Fruit fly (Drosophila melanogaster) whole organism, embryonic: Measurements from ENCODE around the gene Usf.

Experiments
- Abd-B ChIP-seq: fragments of 200-800 bp; sonication (Bioruptor generic); optimal IDR thresholded peaks from 2 replicates; lab custom pipeline; 2018; ENCODE audit warnings: missing biosample characterization, mild to moderate bottlenecking, missing genetic modification characterization, moderate library complexity
- B-H2 ChIP-seq: fragments of 200-800 bp; sonication (Bioruptor generic); optimal IDR thresholded peaks from 2 replicates; lab custom pipeline; 2018; ENCODE audit warnings: missing biosample characterization, mild to moderate bottlenecking, missing genetic modification characterization
- Bdp1 ChIP-seq: fragments of 200-800 bp; sonication (Bioruptor generic); optimal IDR thresholded peaks from 3 replicates; lab custom pipeline; 2016; ENCODE audit warnings: missing biosample characterization, missing genetic modification characterization
- CG10366 ChIP-seq: fragments of 200-800 bp; sonication (Bioruptor generic); IDR thresholded peaks from 2 replicates; pipeline ENCODE4 v1.3.6; 2022; ENCODE audit warnings: missing biosample characterization, missing genetic modification characterization
- CG12659 ChIP-seq: fragments of 200-800 bp; sonication (Bioruptor generic); optimal IDR thresholded peaks from 3 replicates; lab custom pipeline; 2017; ENCODE audit warnings: mild to moderate bottlenecking, missing biosample characterization, missing genetic modification reagents, missing genetic modification characterization
- CG12744 ChIP-seq: fragments of 200-800 bp; sonication (Bioruptor generic); optimal IDR thresholded peaks from 2 replicates; lab custom pipeline; 2016; ENCODE audit warnings: missing biosample characterization, missing genetic modification characterization
- CG13123 ChIP-seq: fragments of 200-800 bp; sonication (Bioruptor generic); optimal IDR thresholded peaks from 2 replicates; lab custom pipeline; 2016; ENCODE audit warnings: missing biosample characterization, missing genetic modification characterization
- CG14441 ChIP-seq: fragments of 200-800 bp; sonication (Bioruptor generic); IDR thresholded peaks from 2 replicates; pipeline ENCODE4 v1.3.6; 2022; ENCODE audit warnings: missing biosample characterization, missing genetic modification characterization
- CG15479 ChIP-seq: fragments of 200-800 bp; sonication (Bioruptor generic); optimal IDR thresholded peaks from 3 replicates; lab custom pipeline; 2019; ENCODE audit warnings: missing biosample characterization, mild to moderate bottlenecking, missing genetic modification characterization, moderate library complexity
- CG1647 ChIP-seq: fragments of 200-800 bp; sonication (Bioruptor generic); optimal IDR thresholded peaks from 3 replicates; lab custom pipeline; 2016; ENCODE audit warnings: missing biosample characterization, missing genetic modification characterization
- CG16779 ChIP-seq: fragments of 200-800 bp; sonication (Bioruptor generic); IDR thresholded peaks from 2 replicates; pipeline ENCODE4 v1.3.6; 2022; ENCODE audit warnings: missing biosample characterization, missing genetic modification characterization
- CG17912 ChIP-seq: fragments of 200-800 bp; sonication (Bioruptor generic); optimal IDR thresholded peaks from 2 replicates; lab custom pipeline; 2018; ENCODE audit warnings: missing biosample characterization, mild to moderate bottlenecking, missing genetic modification characterization
- CG1832 ChIP-seq: fragments of 200-800 bp; sonication (Bioruptor generic); optimal IDR thresholded peaks from 2 replicates; lab custom pipeline; 2017; ENCODE audit warnings: missing biosample characterization, mild to moderate bottlenecking, missing genetic modification characterization, inconsistent platforms
- CG18476 ChIP-seq: fragments of 200-800 bp; sonication (Bioruptor generic); optimal IDR thresholded peaks from 2 replicates; lab custom pipeline; 2016; ENCODE audit warnings: missing biosample characterization, mild to moderate bottlenecking, missing genetic modification characterization
- CG18764 ChIP-seq: fragments of 200-800 bp; sonication (Bioruptor generic); optimal IDR thresholded peaks from 3 replicates; lab custom pipeline; 2016; ENCODE audit warnings: missing biosample characterization, missing genetic modification characterization
- CG2120 ChIP-seq: fragments of 200-800 bp; sonication (Bioruptor generic); optimal IDR thresholded peaks from 3 replicates; lab custom pipeline; 2016; ENCODE audit warnings: missing biosample characterization, missing genetic modification characterization
- CG34376 ChIP-seq: fragments of 200-800 bp; sonication (Bioruptor generic); optimal IDR thresholded peaks from 2 replicates; lab custom pipeline; 2018; ENCODE audit warnings: missing biosample characterization, mild to moderate bottlenecking, missing genetic modification characterization
- CG3838 ChIP-seq: fragments of 200-800 bp; sonication (Bioruptor generic); optimal IDR thresholded peaks from 3 replicates; lab custom pipeline; 2016; ENCODE audit warnings: missing biosample characterization, missing genetic modification characterization
- CG6175 ChIP-seq: fragments of 200-800 bp; sonication (Bioruptor generic); IDR thresholded peaks from 3 replicates; pipeline ENCODE4 v1.3.6; 2022; ENCODE audit warnings: missing biosample characterization, missing genetic modification characterization
- CG6272 ChIP-seq: fragments of 200-800 bp; sonication (Bioruptor generic); IDR thresholded peaks from 2 replicates; pipeline ENCODE4 v1.3.6; 2022; ENCODE audit warnings: missing biosample characterization, missing genetic modification characterization
- CG7963 ChIP-seq: fragments of 200-800 bp; sonication (Bioruptor generic); IDR thresholded peaks from 3 replicates; pipeline ENCODE4 v1.3.6; 2022; ENCODE audit warnings: missing biosample characterization, missing genetic modification characterization; ENCODE audit not compliant: partially characterized antibody
- CG8359 ChIP-seq: fragments of 200-800 bp; sonication (Bioruptor generic); optimal IDR thresholded peaks from 2 replicates; lab custom pipeline; 2017; ENCODE audit warnings: missing biosample characterization, mild to moderate bottlenecking, missing genetic modification characterization, borderline replicate concordance
- CG9932 ChIP-seq: fragments of 200-800 bp; sonication (Bioruptor generic); IDR thresholded peaks from 2 replicates; pipeline ENCODE4 v1.3.6; 2022; ENCODE audit warnings: missing biosample characterization, missing genetic modification characterization
- Fer3 ChIP-seq: fragments of 200-800 bp; sonication (Bioruptor generic); optimal IDR thresholded peaks from 2 replicates; lab custom pipeline; 2018; ENCODE audit warnings: missing biosample characterization, mild to moderate bottlenecking, missing genetic modification characterization, moderate library complexity
- Jarid2 ChIP-seq: fragments of 200-800 bp; sonication (Bioruptor generic); optimal IDR thresholded peaks from 3 replicates; lab custom pipeline; 2017; ENCODE audit warnings: mild to moderate bottlenecking, missing biosample characterization, missing genetic modification reagents, missing genetic modification characterization
- Lhr ChIP-seq: fragments of 200-800 bp; sonication (Bioruptor generic); optimal IDR thresholded peaks from 3 replicates; lab custom pipeline; 2017; ENCODE audit warnings: mild to moderate bottlenecking, missing biosample characterization, missing genetic modification reagents, missing genetic modification characterization
- Max ChIP-seq: fragments of 200-800 bp; sonication (Bioruptor generic); optimal IDR thresholded peaks from 2 replicates; lab custom pipeline; 2016; ENCODE audit warnings: missing biosample characterization, mild to moderate bottlenecking, missing genetic modification characterization
- Med ChIP-seq: fragments of 200-800 bp; sonication (Bioruptor generic); peaks from one replicate; lab custom pipeline; 2016; ENCODE audit warnings: missing biosample characterization, missing genetic modification characterization, mild to moderate bottlenecking, inconsistent platforms, moderate library complexity
- Mes4 ChIP-seq: fragments of 200-800 bp; sonication (Bioruptor generic); optimal IDR thresholded peaks from 2 replicates; lab custom pipeline; 2016; ENCODE audit warnings: missing biosample characterization, missing genetic modification characterization
- NfI ChIP-seq: fragments of 200-800 bp; sonication (Bioruptor generic); optimal IDR thresholded peaks from 3 replicates; lab custom pipeline; 2018; ENCODE audit warnings: missing biosample characterization, mild to moderate bottlenecking, missing genetic modification characterization, moderate library complexity
- Xrp1 ChIP-seq: fragments of 200-800 bp; sonication (Bioruptor generic); IDR thresholded peaks from 2 replicates; pipeline ENCODE4 v1.3.6; 2022; ENCODE audit warnings: missing biosample characterization, missing genetic modification characterization
- YL-1 ChIP-seq: fragments of 200-800 bp; sonication (Bioruptor generic); optimal IDR thresholded peaks from 3 replicates; lab custom pipeline; 2017; ENCODE audit warnings: missing biosample characterization, mild to moderate bottlenecking, missing genetic modification characterization
- al ChIP-seq: fragments of 200-800 bp; sonication (Bioruptor generic); IDR thresholded peaks from 2 replicates; pipeline ENCODE4 v1.3.6; 2022; ENCODE audit warnings: missing biosample characterization, missing genetic modification characterization
- ap ChIP-seq: fragments of 200-800 bp; sonication (Bioruptor generic); IDR thresholded peaks from 2 replicates; pipeline ENCODE4 v1.3.6; 2022; ENCODE audit warnings: missing biosample characterization, missing genetic modification characterization
- ash1 ChIP-seq: fragments of 200-800 bp; sonication (Bioruptor generic); optimal IDR thresholded peaks from 2 replicates; lab custom pipeline; 2018; ENCODE audit warnings: missing biosample characterization, mild to moderate bottlenecking, missing genetic modification characterization
- crc ChIP-seq: fragments of 200-800 bp; sonication (Bioruptor generic); optimal IDR thresholded peaks from 2 replicates; lab custom pipeline; 2016; ENCODE audit warnings: missing biosample characterization, missing genetic modification characterization
- danr ChIP-seq: fragments of 200-800 bp; sonication (Bioruptor generic); IDR thresholded peaks from 2 replicates; pipeline ENCODE4 v1.3.6; 2022; ENCODE audit warnings: missing biosample characterization, missing genetic modification characterization
- dimm ChIP-seq: fragments of 200-800 bp; sonication (Bioruptor generic); IDR thresholded peaks from 2 replicates; pipeline ENCODE4 v1.3.6; 2022; ENCODE audit warnings: missing biosample characterization, missing genetic modification characterization
- disco-r ChIP-seq: fragments of 200-800 bp; sonication (Bioruptor generic); optimal IDR thresholded peaks from 2 replicates; lab custom pipeline; 2016; ENCODE audit warnings: missing biosample characterization, missing genetic modification characterization
- dm ChIP-seq: fragments of 200-800 bp; sonication (Bioruptor generic); optimal IDR thresholded peaks from 3 replicates; lab custom pipeline; 2016; ENCODE audit warnings: missing biosample characterization, missing genetic modification characterization
- en ChIP-seq: fragments of 200-800 bp; sonication (Bioruptor generic); optimal IDR thresholded peaks from 2 replicates; lab custom pipeline; 2016; ENCODE audit warnings: missing biosample characterization, missing genetic modification characterization
- fu2 ChIP-seq: fragments of 200-800 bp; sonication (Bioruptor generic); optimal IDR thresholded peaks from 2 replicates; lab custom pipeline; 2016; ENCODE audit warnings: missing biosample characterization, missing genetic modification characterization
- grn ChIP-seq: fragments of 200-800 bp; sonication (Bioruptor generic); optimal IDR thresholded peaks from 3 replicates; lab custom pipeline; 2017; ENCODE audit warnings: missing biosample characterization, missing genetic modification characterization
- ind ChIP-seq: fragments of 200-800 bp; sonication (Bioruptor generic); optimal IDR thresholded peaks from 3 replicates; lab custom pipeline; 2016; ENCODE audit warnings: missing biosample characterization, missing genetic modification characterization
- otp ChIP-seq: fragments of 200-800 bp; sonication (Bioruptor generic); IDR thresholded peaks from 3 replicates; pipeline ENCODE4, ENCODE4 v1.3.6; 2022; ENCODE audit warnings: missing biosample characterization, missing genetic modification characterization
- pan ChIP-seq, 4 experiments: fragments of >200 bp in 3 of 4; fragments of 200-800 bp in 1 of 4; sonication (Bioruptor generic) in 1 of 4; optimal IDR thresholded peaks in 3 of 4; IDR thresholded peaks in 1 of 4; 2 replicates each; pipeline versions ENCODE4 v1.3.6 to Lab custom; 2017 to 2022; ENCODE audit warnings: missing biosample characterization in 2 of 4, missing genetic modification characterization in 2 of 4, mixed read lengths in 1 of 4
- row ChIP-seq: fragments of 200-800 bp; sonication (Bioruptor generic); IDR thresholded peaks from 3 replicates; pipeline ENCODE4 v1.3.6; 2022; ENCODE audit warnings: missing biosample characterization, missing genetic modification characterization
- slp2 ChIP-seq: fragments of 200-800 bp; sonication (Bioruptor generic); optimal IDR thresholded peaks from 2 replicates; lab custom pipeline; 2016; ENCODE audit warnings: missing biosample characterization, missing genetic modification characterization
- ssp ChIP-seq: fragments of 200-800 bp; sonication (Bioruptor generic); IDR thresholded peaks from 2 replicates; pipeline ENCODE4 v1.3.6; 2022; ENCODE audit warnings: missing biosample characterization, missing genetic modification characterization
- stwl ChIP-seq: fragments of 200-800 bp; sonication (Bioruptor generic); optimal IDR thresholded peaks from 3 replicates; lab custom pipeline; 2018; ENCODE audit warnings: missing biosample characterization, mild to moderate bottlenecking, missing genetic modification characterization, moderate library complexity
- tll ChIP-seq, 2 experiments: fragments of 200-800 bp in 1 of 2; fragments of >200 bp in 1 of 2; sonication (Bioruptor generic) in 1 of 2; optimal IDR thresholded peaks; 2 replicates each; lab custom pipeline; 2017 to 2019; ENCODE audit warnings: missing biosample characterization in 2 of 2, missing genetic modification characterization in 2 of 2, mild to moderate bottlenecking in 1 of 2, moderate library complexity in 1 of 2

Gene Usf

DNA sequence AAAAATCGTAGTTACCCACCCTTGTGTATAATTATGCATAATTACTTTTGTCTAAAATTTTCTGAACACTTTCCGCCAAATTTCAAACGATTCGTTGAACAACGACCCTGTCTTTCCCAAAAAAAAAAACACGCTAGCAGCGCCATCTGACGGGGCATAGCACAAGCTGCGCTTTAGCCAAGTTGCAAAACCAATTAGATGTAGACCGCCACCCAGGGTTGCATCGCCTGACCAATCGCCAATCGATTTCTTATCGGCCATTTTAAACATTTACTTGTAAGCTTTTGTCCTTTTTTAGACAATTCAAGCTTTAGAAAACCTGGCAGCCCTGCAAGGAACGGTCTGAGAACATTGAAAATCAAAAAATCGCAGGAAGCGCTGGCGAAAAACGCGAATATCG, 18.7 kb downstream of the Usf start, which contains the start of gene CG3556 (continued):
- peak; percentile 3 for TF ChIP-seq slp2 (GFP tag; lab: Kevin White, UChicago)
- peak; percentile 26; the same call in 1 of the 2 replicates for TF ChIP-seq CG10366
- TF ChIP-seq CG18764 (GFP tag; lab: Kevin White, UChicago) = peak; percentile 22
- TF ChIP-seq pan (optimal IDR thresholded peaks at IDR 0.05; lab: Kevin White, UChicago) = no peak
- TF ChIP-seq pan (GFP tag; optimal IDR thresholded peaks at IDR 0.05 in 1 of 2, IDR thresholded peaks at IDR 0.05 in 1 of 2) = peak in 1 of 2 experiments; percentile 55
- no peak for TF ChIP-seq CG15479 (GFP tag; lab: Kevin White, UChicago)
- TF ChIP-seq CG1647 = no peak
- peak; percentile 58; the same call in 1 of the 3 replicates for TF ChIP-seq otp (GFP tag; lab: Robert Waterston, UW)
- TF ChIP-seq Max (GFP tag; lab: Kevin White, UChicago) = no peak
- TF ChIP-seq CG12659 (GFP tag; lab: Kevin White, UChicago) = peak; percentile 71
- TF ChIP-seq CG8359 (GFP tag; lab: Kevin White, UChicago) = no peak
- peak; percentile 40 for TF ChIP-seq Mes4 (GFP tag; lab: Kevin White, UChicago)
- peak; percentile 23 for TF ChIP-seq fu2 (GFP tag; lab: Kevin White, UChicago)
- no peak for TF ChIP-seq ash1
- TF ChIP-seq Jarid2 (GFP tag; lab: Kevin White, UChicago) = no peak
- TF ChIP-seq Med (GFP tag; lab: Kevin White, UChicago) = no peak
- TF ChIP-seq YL-1 (GFP tag; lab: Kevin White, UChicago) = no peak
- TF ChIP-seq grn (GFP tag; lab: Kevin White, UChicago) = no peak
- 0 out of 3 replicates have a peak, but pooled peaks have one; percentile 35 for TF ChIP-seq CG6175 (GFP tag; lab: Robert Waterston, UW)
- peak; percentile 44 for TF ChIP-seq CG2120 (GFP tag; lab: Kevin White, UChicago)
- peak; percentile 12 for TF ChIP-seq ind (GFP tag; lab: Kevin White, UChicago)
- TF ChIP-seq en (GFP tag; lab: Kevin White, UChicago) = no peak
- TF ChIP-seq ap = no peak
- no peak for TF ChIP-seq B-H2 (GFP tag; lab: Kevin White, UChicago)
- peak; percentile 39; the same call in 1 of the 2 replicates for TF ChIP-seq CG6272 (GFP tag; lab: Robert Waterston, UW)
- TF ChIP-seq dm (GFP tag; lab: Kevin White, UChicago) = peak; percentile 50
- TF ChIP-seq Lhr (GFP tag; lab: Kevin White, UChicago) = peak; percentile 96
- TF ChIP-seq Abd-B (GFP tag; lab: Kevin White, UChicago) = no peak
- peak; percentile 14 for TF ChIP-seq Bdp1 (GFP tag; lab: Kevin White, UChicago)
- peak; percentile 44; the same call in 1 of the 2 replicates for TF ChIP-seq CG16779 (GFP tag; lab: Robert Waterston, UW)
- peak; percentile 75 for TF ChIP-seq CG7963 (GFP tag; lab: Robert Waterston, UW)
- TF ChIP-seq CG18476 (GFP tag; lab: Kevin White, UChicago) = no peak
- peak; percentile 46 for TF ChIP-seq NfI (GFP tag; lab: Kevin White, UChicago)
- no peak for TF ChIP-seq CG1832
- TF ChIP-seq row (GFP tag; lab: Robert Waterston, UW) = peak; percentile 37; the same call in 2 of the 3 replicates
- no peak for TF ChIP-seq al (GFP tag; lab: Robert Waterston, UW)
- TF ChIP-seq Xrp1 = peak; percentile 71
- TF ChIP-seq Fer3 (tag; lab: Kevin White, UChicago) = no peak
- no peak for TF ChIP-seq CG34376 (GFP tag; lab: Kevin White, UChicago)
- no peak for TF ChIP-seq CG3838
- TF ChIP-seq CG12744 (GFP tag; lab: Kevin White, UChicago) = no peak
- TF ChIP-seq dimm (GFP tag; lab: Robert Waterston, UW) = no peak
- TF ChIP-seq stwl = peak; percentile 92
- peak; percentile 61; the same call in 1 of the 2 replicates for TF ChIP-seq CG9932 (GFP tag; lab: Robert Waterston, UW)
- no peak for TF ChIP-seq danr (GFP tag; lab: Robert Waterston, UW)
- peak; percentile 10 for TF ChIP-seq disco-r (GFP tag; lab: Kevin White, UChicago)
- TF ChIP-seq CG17912 (GFP tag; lab: Kevin White, UChicago) = no peak
- TF ChIP-seq ssp (GFP tag; lab: Robert Waterston, UW) = peak; percentile 52
- TF ChIP-seq tll (GFP tag; optimal IDR thresholded peaks at IDR 0.05; lab: Kevin White, UChicago) = no peak
- TF ChIP-seq crc (GFP tag; lab: Kevin White, UChicago) = no peak
- TF ChIP-seq CG14441 (GFP tag; lab: Robert Waterston, UW) = peak; percentile 66
- peak; percentile 16 for TF ChIP-seq CG13123 (GFP tag; lab: Kevin White, UChicago)
